Fruit fly (Drosophila melanogaster): Measurements from ENCODE around the gene Dph4.

Gene Dph4

DNA sequence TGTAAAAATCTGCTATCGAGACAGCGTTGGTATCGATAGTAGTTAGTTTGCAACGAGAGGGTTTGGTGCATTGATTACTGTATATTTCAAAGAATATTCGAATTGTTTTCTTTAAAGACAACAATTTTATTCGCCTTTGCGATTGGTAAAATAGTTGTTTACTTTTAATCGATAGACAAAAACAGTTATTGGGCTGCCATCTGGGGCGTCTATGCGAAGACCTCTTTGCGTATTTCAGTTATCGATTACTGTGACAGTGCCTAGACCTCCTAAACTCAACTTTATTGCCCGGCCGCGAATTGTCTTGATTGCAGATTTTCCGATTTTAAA is 10.8 kb downstream of the Dph4 start, which contains the start of gene Atu:
TSS of gene Atu (plus strand) at position 245 of the 330 bp plus-strand sequence.
- TF ChIP-seq Met (GFP tag; optimal IDR thresholded peaks at IDR 0.05) (peak; percentile 17), Hr39 (GFP tag; optimal IDR thresholded peaks at IDR 0.05) (peak; percentile 23), Eip75B (GFP tag; optimal IDR thresholded peaks at IDR 0.05) (peak; percentile 26), fkh (GFP tag; optimal IDR thresholded peaks at IDR 0.05) (peak; percentile 86), esn (GFP tag; optimal IDR thresholded peaks at IDR 0.05) (peak; percentile 46), CG11902 (GFP tag; optimal IDR thresholded peaks at IDR 0.05) (no peak), Sox14 (GFP tag; optimal IDR thresholded peaks at IDR 0.05) (peak; percentile 55), CG11762 (GFP tag; optimal IDR thresholded peaks at IDR 0.05; ENCODE audit: insufficient read depth) (no peak), CG31627 (GFP tag; optimal IDR thresholded peaks at IDR 0.05) (peak; percentile 32), cyc (GFP tag; optimal IDR thresholded peaks at IDR 0.05) (peak; percentile 6), CG8119 (GFP tag; IDR thresholded peaks at IDR 0.05) (no peak), CG6276 (GFP tag; optimal IDR thresholded peaks at IDR 0.05) (no peak), svp (GFP tag) (peak; percentile 65), CG8319 (GFP tag; optimal IDR thresholded peaks at IDR 0.05) (no peak), spab (GFP tag; optimal IDR thresholded peaks at IDR 0.05) (no peak), CG16779 (tag; optimal IDR thresholded peaks at IDR 0.05) (no peak), lz (GFP tag; optimal IDR thresholded peaks at IDR 0.05) (peak; percentile 29), CG6792 (GFP tag; optimal IDR thresholded peaks at IDR 0.05) (no peak), achi (GFP tag; optimal IDR thresholded peaks at IDR 0.05) (peak; percentile 11)

DNA sequence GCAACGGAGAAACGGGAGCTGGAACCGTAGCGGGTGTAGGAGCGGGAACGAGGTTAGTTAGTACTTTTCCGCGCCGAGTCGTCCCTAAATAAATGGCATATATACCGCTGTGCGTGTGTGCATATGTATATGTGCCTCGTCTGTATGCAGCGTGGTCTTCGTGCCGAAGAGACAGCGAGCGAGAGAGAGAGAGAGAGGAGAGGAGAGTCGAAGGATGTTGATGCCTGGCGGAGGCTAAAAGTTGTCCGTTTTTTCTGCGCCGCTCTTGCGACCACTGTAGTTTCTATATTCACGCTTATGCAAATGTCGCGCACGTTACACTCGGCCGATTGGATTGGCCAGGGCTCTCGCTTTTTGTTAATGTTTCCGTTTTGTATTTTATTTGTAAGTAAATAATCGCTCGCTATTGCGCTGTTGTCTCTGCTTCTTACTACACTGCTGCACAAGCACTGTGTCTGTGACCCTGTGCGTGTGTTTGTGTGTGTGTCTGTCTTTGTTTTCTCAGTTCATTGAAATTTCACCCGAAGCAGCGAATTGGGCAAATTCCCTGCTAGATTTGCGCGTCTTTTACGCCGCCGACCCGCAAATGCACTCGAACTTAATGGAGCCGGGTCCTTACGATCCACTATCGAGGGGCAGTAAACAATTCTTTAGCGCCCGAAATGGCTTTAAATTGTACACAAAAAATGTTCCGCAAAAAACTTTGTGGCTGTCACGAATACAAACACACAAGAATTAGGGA is 11.4 kb downstream of the Dph4 start, which contains the start of gene Rga:
TSS of gene Rga (minus strand) at position 741 of the 742 bp plus-strand sequence.
- no peak for TF ChIP-seq CG8319 (GFP tag; optimal IDR thresholded peaks at IDR 0.05)
- no peak for TF ChIP-seq CG8119 (GFP tag; IDR thresholded peaks at IDR 0.05)
- TF ChIP-seq Eip78C (GFP tag), result peak; percentile 48
- peak; percentile 28 for TF ChIP-seq fd85E (GFP tag; optimal IDR thresholded peaks at IDR 0.05)
- no peak for TF ChIP-seq Smox (GFP tag; optimal IDR thresholded peaks at IDR 0.05)
- TF ChIP-seq Sox14 (GFP tag; optimal IDR thresholded peaks at IDR 0.05), result peak; percentile 67
- no peak for TF ChIP-seq Lpt (GFP tag; optimal IDR thresholded peaks at IDR 0.05)
- peak; percentile 22 for TF ChIP-seq CG6854 (GFP tag; optimal IDR thresholded peaks at IDR 0.05)
- TF ChIP-seq dac (GFP tag; optimal IDR thresholded peaks at IDR 0.05), result no peak
- no peak for TF ChIP-seq Eip93F (GFP tag; optimal IDR thresholded peaks at IDR 0.05)
- peak; percentile 86 for TF ChIP-seq svp (GFP tag)
- TF ChIP-seq Eip75B (GFP tag; optimal IDR thresholded peaks at IDR 0.05), result no peak
- peak; percentile 31 for TF ChIP-seq vri (GFP tag; optimal IDR thresholded peaks at IDR 0.05)
- no peak for TF ChIP-seq Hr38 (GFP tag; optimal IDR thresholded peaks at IDR 0.05)
- no peak for TF ChIP-seq fkh (GFP tag; optimal IDR thresholded peaks at IDR 0.05)
- TF ChIP-seq acj6 (GFP tag; optimal IDR thresholded peaks at IDR 0.05), result no peak
- no peak for TF ChIP-seq CG6276 (GFP tag; optimal IDR thresholded peaks at IDR 0.05)
- TF ChIP-seq CG10631 (GFP tag; optimal IDR thresholded peaks at IDR 0.05), result no peak
- peak; percentile 54 for TF ChIP-seq CG9139 (GFP tag; optimal IDR thresholded peaks at IDR 0.05)
- no peak for TF ChIP-seq CG16779 (tag; optimal IDR thresholded peaks at IDR 0.05)
- no peak for TF ChIP-seq Ets96B (tag; optimal IDR thresholded peaks at IDR 0.05)
- peak; percentile 33 to 38 for TF ChIP-seq ss (GFP tag; optimal IDR thresholded peaks at IDR 0.05)
- no peak for TF ChIP-seq CG15336 (GFP tag; IDR thresholded peaks at IDR 0.05)
- no peak for TF ChIP-seq CG6163 (GFP tag; IDR thresholded peaks at IDR 0.05)
- no peak for TF ChIP-seq CG1621 (tag; optimal IDR thresholded peaks at IDR 0.05)

DNA sequence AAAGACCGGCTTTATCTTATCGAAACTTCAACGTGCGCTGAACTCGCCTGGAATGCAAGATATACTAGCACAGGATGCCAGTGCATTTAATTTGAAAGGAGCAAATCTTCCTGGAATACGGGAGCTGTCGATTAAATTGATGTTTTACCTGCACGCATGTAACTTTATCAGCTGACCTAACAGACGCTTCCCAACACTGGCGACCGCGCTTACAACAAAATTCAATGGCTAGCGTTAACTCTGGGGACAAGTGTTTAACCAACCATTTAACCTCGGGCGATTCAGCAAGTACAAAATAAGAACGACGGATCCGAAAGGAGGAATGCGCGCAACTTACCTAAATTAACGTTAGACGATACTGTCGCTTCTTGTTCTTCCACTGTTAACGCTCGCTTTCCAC is 12.2 kb downstream of the Dph4 start:
- TF ChIP-seq topi (GFP tag; optimal IDR thresholded peaks at IDR 0.05) (peak; percentile 6), esn (GFP tag; optimal IDR thresholded peaks at IDR 0.05) (no peak), dac (GFP tag; optimal IDR thresholded peaks at IDR 0.05) (no peak), OdsH (GFP tag; optimal IDR thresholded peaks at IDR 0.05) (no peak), Eip75B (GFP tag; optimal IDR thresholded peaks at IDR 0.05) (no peak), CG32006 (GFP tag; optimal IDR thresholded peaks at IDR 0.05) (no peak), Gug (GFP tag; IDR thresholded peaks at IDR 0.05) (no peak), salr (GFP tag; optimal IDR thresholded peaks at IDR 0.05) (no peak)

Data from whole organism, prepupa.